Fruit fly (Drosophila melanogaster): ENCODE measurements around the gene sov.

The sov gene

DNA sequence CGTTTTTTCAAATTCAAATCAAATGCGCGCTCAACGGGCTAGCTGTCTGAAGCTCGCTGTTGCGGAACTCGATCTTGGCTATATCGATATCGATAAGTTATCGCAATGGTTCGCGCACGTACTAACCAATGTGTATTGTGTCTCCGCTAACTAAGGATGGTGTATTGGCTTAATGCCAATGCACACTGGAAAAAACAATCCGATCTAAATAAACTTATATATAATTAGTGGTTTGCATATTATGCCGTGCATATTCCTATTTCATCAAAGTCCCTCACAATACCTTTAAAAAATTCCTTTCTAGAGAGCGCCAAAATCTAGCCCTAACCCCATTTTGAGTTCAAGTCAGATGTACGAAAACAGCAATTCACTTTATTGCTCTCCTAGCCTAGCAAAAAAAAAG, 14.9 kb upstream of the sov start (continued):
- peak; percentile 95 for TF ChIP-seq Med (GFP tag)
- no peak for TF ChIP-seq ab (GFP tag; optimal IDR thresholded peaks at IDR 0.05)
- TF ChIP-seq CG11723 (GFP tag; optimal IDR thresholded peaks at IDR 0.05), result no peak
- peak; percentile 10 for TF ChIP-seq Blimp-1 (GFP tag; optimal IDR thresholded peaks at IDR 0.05)
- TF ChIP-seq emc (GFP tag; optimal IDR thresholded peaks at IDR 0.05), result peak; percentile 21
- TF ChIP-seq CG15514 (GFP tag; optimal IDR thresholded peaks at IDR 0.05), result peak; percentile 82
- peak; percentile 39 for TF ChIP-seq CG4282 (GFP tag; optimal IDR thresholded peaks at IDR 0.05)
- TF ChIP-seq Hr3 (GFP tag; optimal IDR thresholded peaks at IDR 0.05), result peak; percentile 15
- TF ChIP-seq mld (GFP tag; IDR thresholded peaks at IDR 0.05; ENCODE audit: partially characterized antibody), result peak; percentile 71; the same call in 1 of the 3 replicates
- no peak for TF ChIP-seq Gsc (GFP tag; IDR thresholded peaks at IDR 0.05)
- TF ChIP-seq CG2678 (tag; optimal IDR thresholded peaks at IDR 0.05), result peak; percentile 49
- peak; percentile 84 for TF ChIP-seq Opbp (GFP tag; IDR thresholded peaks at IDR 0.05; ENCODE audit: partially characterized antibody)
- TF ChIP-seq CG30020 (tag; optimal IDR thresholded peaks at IDR 0.05), result peak; percentile 0
- no peak; the same call in 1 of the 2 replicates for TF ChIP-seq esg (GFP tag; conservative IDR thresholded peaks at IDR 0.05)
- peak; percentile 73 for TF ChIP-seq row (GFP tag; IDR thresholded peaks at IDR 0.05)
- peak; percentile 56 for TF ChIP-seq CG2712 (tag; optimal IDR thresholded peaks at IDR 0.05)
- no peak for TF ChIP-seq MTF-1 (GFP tag; optimal IDR thresholded peaks at IDR 0.05; ENCODE audit: borderline replicate concordance)
- TF ChIP-seq gem (tag; optimal IDR thresholded peaks at IDR 0.05), result peak; percentile 56
- TF ChIP-seq CG34224 (GFP tag; IDR thresholded peaks at IDR 0.05; ENCODE audit: partially characterized antibody), result peak; percentile 70
- no peak for TF ChIP-seq eve (GFP tag; optimal IDR thresholded peaks at IDR 0.05)
- no peak; the same call in 1 of the 2 replicates for TF ChIP-seq chm (GFP tag; IDR thresholded peaks at IDR 0.05)
- TF ChIP-seq HHEX (GFP tag; optimal IDR thresholded peaks at IDR 0.05), result peak; percentile 39
- TF ChIP-seq gcm2 (GFP tag; optimal IDR thresholded peaks at IDR 0.05), result peak; percentile 23
- TF ChIP-seq oc (tag; optimal IDR thresholded peaks at IDR 0.05), result no peak
- TF ChIP-seq al (GFP tag; IDR thresholded peaks at IDR 0.05), result peak; percentile 13; the same call in 1 of the 2 replicates
- TF ChIP-seq Hand (GFP tag; optimal IDR thresholded peaks at IDR 0.05), result no peak
- TF ChIP-seq corto (GFP tag; optimal IDR thresholded peaks at IDR 0.05), result no peak
- no peak for TF ChIP-seq CG5953 (GFP tag; IDR thresholded peaks at IDR 0.05)
- peak; percentile 51 for TF ChIP-seq MBD-R2 (GFP tag; IDR thresholded peaks at IDR 0.05)
- TF ChIP-seq so (GFP tag; IDR thresholded peaks at IDR 0.05), result peak; percentile 48; the same call in 1 of the 3 replicates
- TF ChIP-seq CG6765 (GFP tag; optimal IDR thresholded peaks at IDR 0.05), result no peak
- TF ChIP-seq CG17829 (tag; optimal IDR thresholded peaks at IDR 0.05), result peak; percentile 42
- no peak for TF ChIP-seq Sox100B (GFP tag; optimal IDR thresholded peaks at IDR 0.05)
- TF ChIP-seq Hr78 (GFP tag; optimal IDR thresholded peaks at IDR 0.05), result no peak
- TF ChIP-seq Mes4 (GFP tag; optimal IDR thresholded peaks at IDR 0.05), result no peak
- peak; percentile 4 for TF ChIP-seq fd3F (GFP tag; optimal IDR thresholded peaks at IDR 0.05)
- no peak for TF ChIP-seq salm (tag; optimal IDR thresholded peaks at IDR 0.05)
- TF ChIP-seq cas (GFP tag; IDR thresholded peaks at IDR 0.05), result 0 out of 2 replicates have a peak, but pooled peaks have one; percentile 34
- no peak for TF ChIP-seq Spps (tag; optimal IDR thresholded peaks at IDR 0.05)
- no peak for TF ChIP-seq usp (GFP tag; optimal IDR thresholded peaks at IDR 0.05)
- TF ChIP-seq Ptx1 (GFP tag; IDR thresholded peaks at IDR 0.05), result peak; percentile 50
- no peak for TF ChIP-seq Jarid2 (GFP tag; optimal IDR thresholded peaks at IDR 0.05)
- TF ChIP-seq CG14667 (GFP tag; IDR thresholded peaks at IDR 0.05), result no peak
- TF ChIP-seq wek (GFP tag; optimal IDR thresholded peaks at IDR 0.05), result no peak
- peak; percentile 56 for TF ChIP-seq Meics (GFP tag; optimal IDR thresholded peaks at IDR 0.05)
- no peak for TF ChIP-seq CG15011 (GFP tag; optimal IDR thresholded peaks at IDR 0.05)
- peak; percentile 36 for TF ChIP-seq CG8924 (tag; optimal IDR thresholded peaks at IDR 0.05)
- peak; percentile 31; the same call in 1 of the 3 replicates for TF ChIP-seq Doc3 (GFP tag; IDR thresholded peaks at IDR 0.05; ENCODE audit: partially characterized antibody)
- peak; percentile 24 for TF ChIP-seq CG18262 (tag; optimal IDR thresholded peaks at IDR 0.05)
- TF ChIP-seq CG15479 (GFP tag; optimal IDR thresholded peaks at IDR 0.05), result no peak
